Fruit fly (Drosophila melanogaster) whole organism, embryonic: ENCODE data around the gene Fer3HCH.

ENCODE experiments used
- Abd-B ChIP-seq: fragments of 200-800 bp; sonication (Bioruptor generic); optimal IDR thresholded peaks from 2 replicates; lab custom pipeline; 2018; ENCODE audit warnings: missing biosample characterization, mild to moderate bottlenecking, missing genetic modification characterization, moderate library complexity
- CG10321 ChIP-seq: fragments of 200-800 bp; sonication (Bioruptor generic); IDR thresholded peaks from 2 replicates; pipeline ENCODE4 v1.3.6; 2022; ENCODE audit warnings: missing biosample characterization, missing genetic modification characterization
- CG10431 ChIP-seq: fragments of 200-800 bp; sonication (Bioruptor generic); optimal IDR thresholded peaks from 3 replicates; lab custom pipeline; 2018; ENCODE audit warnings: missing biosample characterization, mild to moderate bottlenecking, missing genetic modification characterization
- CG12299 ChIP-seq: fragments of 200-800 bp; sonication (Bioruptor generic); optimal IDR thresholded peaks from 2 replicates; lab custom pipeline; 2018; ENCODE audit warnings: missing biosample characterization, mild to moderate bottlenecking, missing genetic modification characterization
- CG14667 ChIP-seq: fragments of 200-800 bp; sonication (Bioruptor generic); IDR thresholded peaks from 2 replicates; pipeline ENCODE4 v1.3.6; 2022; ENCODE audit warnings: missing biosample characterization, missing genetic modification characterization
- CG15073 ChIP-seq: fragments of 200-800 bp; sonication (Bioruptor generic); optimal IDR thresholded peaks from 2 replicates; lab custom pipeline; 2016; ENCODE audit warnings: missing biosample characterization, missing genetic modification characterization
- CG1602 ChIP-seq: fragments of 200-800 bp; sonication (Bioruptor generic); optimal IDR thresholded peaks from 3 replicates; lab custom pipeline; 2016; ENCODE audit warnings: missing biosample characterization, missing genetic modification characterization
- CG1603 ChIP-seq: fragments of 200-800 bp; sonication (Bioruptor generic); optimal IDR thresholded peaks from 2 replicates; lab custom pipeline; 2019; ENCODE audit warnings: missing biosample characterization, mild to moderate bottlenecking, missing genetic modification characterization, moderate library complexity
- CG17328 ChIP-seq: fragments of 200-800 bp; sonication (Bioruptor generic); IDR thresholded peaks from 2 replicates; pipeline ENCODE4 v1.3.6; 2022; ENCODE audit warnings: missing biosample characterization, missing genetic modification characterization
- CG17829 ChIP-seq: fragments of 200-800 bp; optimal IDR thresholded peaks from 2 replicates; lab custom pipeline; 2019; ENCODE audit warnings: missing biosample characterization, mild to moderate bottlenecking, missing genetic modification characterization, moderate library complexity
- CG1792 ChIP-seq: fragments of 200-800 bp; sonication (Bioruptor generic); optimal IDR thresholded peaks from 2 replicates; lab custom pipeline; 2016; ENCODE audit warnings: missing biosample characterization, missing genetic modification characterization
- CG2202 ChIP-seq: fragments of 200-800 bp; sonication (Bioruptor generic); optimal IDR thresholded peaks from 2 replicates; lab custom pipeline; 2018; ENCODE audit warnings: missing biosample characterization, mild to moderate bottlenecking, missing genetic modification characterization
- CG32772 ChIP-seq: fragments of 200-800 bp; sonication (Bioruptor generic); IDR thresholded peaks from 2 replicates; pipeline ENCODE4 v1.3.6; 2022; ENCODE audit warnings: missing biosample characterization, missing genetic modification characterization
- CG3838 ChIP-seq: fragments of 200-800 bp; sonication (Bioruptor generic); optimal IDR thresholded peaks from 3 replicates; lab custom pipeline; 2016; ENCODE audit warnings: missing biosample characterization, missing genetic modification characterization
- CG3995 ChIP-seq: fragments of 200-800 bp; sonication (Bioruptor generic); optimal IDR thresholded peaks from 3 replicates; lab custom pipeline; 2016; ENCODE audit warnings: missing biosample characterization, missing genetic modification characterization
- CG6175 ChIP-seq: fragments of 200-800 bp; sonication (Bioruptor generic); IDR thresholded peaks from 3 replicates; pipeline ENCODE4 v1.3.6; 2022; ENCODE audit warnings: missing biosample characterization, missing genetic modification characterization
- CG6683 ChIP-seq: fragments of 200-800 bp; sonication (Bioruptor generic); optimal IDR thresholded peaks from 2 replicates; lab custom pipeline; 2017; ENCODE audit warnings: missing biosample characterization, mild to moderate bottlenecking, missing genetic modification characterization, missing genetic modification reagents
- CG8478 ChIP-seq: fragments of >200 bp; optimal IDR thresholded peaks from 2 replicates; lab custom pipeline; 2018
- CHES-1-like ChIP-seq: fragments of 200-800 bp; sonication (Bioruptor generic); optimal IDR thresholded peaks from 2 replicates; lab custom pipeline; 2016; ENCODE audit warnings: missing biosample characterization, missing genetic modification characterization
- CTCF ChIP-seq: fragments of 200-800 bp; sonication (Bioruptor generic); optimal IDR thresholded peaks from 2 replicates; lab custom pipeline; 2017; ENCODE audit warnings: missing biosample characterization, mild to moderate bottlenecking, missing genetic modification characterization, moderate library complexity
- Chrac-16 ChIP-seq: fragments of 200-800 bp; sonication (Bioruptor generic); optimal IDR thresholded peaks from 3 replicates; lab custom pipeline; 2016; ENCODE audit warnings: missing biosample characterization, missing genetic modification characterization
- Dfd ChIP-seq, 2 experiments: fragments of >200 bp; optimal IDR thresholded peaks; 2 replicates each; lab custom pipeline; 2017; ENCODE audit warnings: missing biosample characterization in 2 of 2, missing genetic modification characterization in 2 of 2
- Dll ChIP-seq: fragments of 200-800 bp; sonication (Bioruptor generic); IDR thresholded peaks from 4 replicates; pipeline ENCODE4 v1.3.6; 2022; ENCODE audit warnings: missing biosample characterization, missing genetic modification characterization; ENCODE audit not compliant: partially characterized antibody
- HHEX ChIP-seq: fragments of 200-800 bp; sonication (Bioruptor generic); optimal IDR thresholded peaks from 3 replicates; lab custom pipeline; 2017; ENCODE audit warnings: missing biosample characterization, mild to moderate bottlenecking, missing genetic modification characterization, missing genetic modification reagents
- HLHmδ ChIP-seq: fragments of 200-800 bp; sonication (Bioruptor generic); optimal IDR thresholded peaks from 2 replicates; lab custom pipeline; 2018; ENCODE audit warnings: missing biosample characterization, mild to moderate bottlenecking, missing genetic modification characterization, moderate library complexity
- Hr39 ChIP-seq: fragments of >200 bp; optimal IDR thresholded peaks from 2 replicates; lab custom pipeline; 2017
- Jarid2 ChIP-seq: fragments of 200-800 bp; sonication (Bioruptor generic); optimal IDR thresholded peaks from 3 replicates; lab custom pipeline; 2017; ENCODE audit warnings: mild to moderate bottlenecking, missing biosample characterization, missing genetic modification reagents, missing genetic modification characterization
- Lpt ChIP-seq: fragments of >200 bp; optimal IDR thresholded peaks from 2 replicates; lab custom pipeline; 2018; ENCODE audit warnings: missing biosample characterization, missing genetic modification characterization
- NfI ChIP-seq: fragments of 200-800 bp; sonication (Bioruptor generic); optimal IDR thresholded peaks from 3 replicates; lab custom pipeline; 2018; ENCODE audit warnings: missing biosample characterization, mild to moderate bottlenecking, missing genetic modification characterization, moderate library complexity
- Pdp1 ChIP-seq, 2 experiments: fragments of 200-800 bp; sonication (Bioruptor generic); optimal IDR thresholded peaks; 3 replicates each; lab custom pipeline; 2016; ENCODE audit warnings: missing biosample characterization in 2 of 2, missing genetic modification characterization in 2 of 2, mild to moderate bottlenecking in 1 of 2, moderate library complexity in 1 of 2
- Usf ChIP-seq: fragments of 200-800 bp; sonication (Bioruptor generic); optimal IDR thresholded peaks from 2 replicates; lab custom pipeline; 2017; ENCODE audit warnings: missing genotype, missing biosample characterization, missing genetic modification characterization
- aop ChIP-seq: fragments of 200-800 bp; sonication (Bioruptor generic); IDR thresholded peaks from 2 replicates; pipeline ENCODE4 v1.3.6; 2022; ENCODE audit warnings: missing biosample characterization, missing genetic modification characterization
- bowl ChIP-seq: fragments of 200-800 bp; sonication (Bioruptor generic); IDR thresholded peaks from 2 replicates; pipeline ENCODE4 v1.3.6; 2022; ENCODE audit warnings: missing biosample characterization, missing genetic modification characterization
- corto ChIP-seq: fragments of 200-800 bp; sonication (Bioruptor generic); optimal IDR thresholded peaks from 2 replicates; lab custom pipeline; 2016; ENCODE audit warnings: missing biosample characterization, mild to moderate bottlenecking, missing genetic modification characterization, moderate library complexity
- crp ChIP-seq, 2 experiments: fragments of 200-800 bp; sonication (Bioruptor generic); optimal IDR thresholded peaks; 2 replicates in 1 of 2; 3 replicates in 1 of 2; lab custom pipeline; 2017; ENCODE audit warnings: missing biosample characterization in 2 of 2, missing genetic modification characterization in 2 of 2, mild to moderate bottlenecking in 1 of 2, moderate library complexity in 1 of 2
- dm ChIP-seq: fragments of 200-800 bp; sonication (Bioruptor generic); optimal IDR thresholded peaks from 3 replicates; lab custom pipeline; 2016; ENCODE audit warnings: missing biosample characterization, missing genetic modification characterization
- dysf ChIP-seq: fragments of 200-800 bp; sonication (Bioruptor generic); IDR thresholded peaks from 3 replicates; pipeline ENCODE4 v1.3.6; 2022; ENCODE audit warnings: missing biosample characterization, missing genetic modification characterization
- fd3F ChIP-seq: fragments of 200-800 bp; sonication (Bioruptor generic); optimal IDR thresholded peaks from 2 replicates; lab custom pipeline; 2018; ENCODE audit warnings: missing biosample characterization, mild to moderate bottlenecking, missing genetic modification characterization, moderate library complexity
- ftz-f1 ChIP-seq: fragments of 200-800 bp; sonication (Bioruptor generic); optimal IDR thresholded peaks from 2 replicates; lab custom pipeline; 2016; ENCODE audit warnings: missing biosample characterization, missing genetic modification characterization
- h ChIP-seq: fragments of >200 bp; optimal IDR thresholded peaks from 2 replicates; lab custom pipeline; 2017
- kah ChIP-seq: fragments of 200-800 bp; sonication (Bioruptor generic); optimal IDR thresholded peaks from 2 replicates; lab custom pipeline; 2018; ENCODE audit warnings: missing biosample characterization, mild to moderate bottlenecking, missing genetic modification characterization
- lab ChIP-seq: fragments of 200-800 bp; sonication (Bioruptor generic); optimal IDR thresholded peaks from 3 replicates; lab custom pipeline; 2017; ENCODE audit warnings: missing biosample characterization, missing genetic modification characterization, mild to moderate bottlenecking, moderate library complexity, missing genetic modification reagents
- lola ChIP-seq, 3 experiments: fragments of >200 bp in 2 of 3; fragments of 200-800 bp in 1 of 3; sonication (Bioruptor generic) in 1 of 3; optimal IDR thresholded peaks; 2 replicates each; lab custom pipeline; 2017 to 2019; ENCODE audit warnings: missing biosample characterization in 3 of 3, missing genetic modification characterization in 3 of 3, mild to moderate bottlenecking in 1 of 3, moderate library complexity in 1 of 3
- mam ChIP-seq: fragments of 200-800 bp; sonication (Bioruptor generic); optimal IDR thresholded peaks from 3 replicates; lab custom pipeline; 2016; ENCODE audit warnings: missing biosample characterization, missing genetic modification characterization
- oc ChIP-seq: fragments of 200-800 bp; sonication (Bioruptor generic); optimal IDR thresholded peaks from 2 replicates; lab custom pipeline; 2018; ENCODE audit warnings: missing biosample characterization, mild to moderate bottlenecking, missing genetic modification characterization, moderate library complexity
- repo ChIP-seq: fragments of 200-800 bp; sonication (Bioruptor generic); optimal IDR thresholded peaks from 2 replicates; lab custom pipeline; 2016; ENCODE audit warnings: missing biosample characterization, missing genetic modification characterization
- schlank ChIP-seq: fragments of 200-800 bp; sonication (Bioruptor generic); optimal IDR thresholded peaks from 2 replicates; lab custom pipeline; 2018; ENCODE audit warnings: missing biosample characterization, mild to moderate bottlenecking, missing genetic modification characterization
- seq ChIP-seq: fragments of 200-800 bp; sonication (Bioruptor generic); IDR thresholded peaks from 2 replicates; pipeline ENCODE4 v1.3.6; 2022; ENCODE audit warnings: missing biosample characterization, missing genetic modification characterization
- slp2 ChIP-seq: fragments of 200-800 bp; sonication (Bioruptor generic); optimal IDR thresholded peaks from 2 replicates; lab custom pipeline; 2016; ENCODE audit warnings: missing biosample characterization, missing genetic modification characterization
- sug ChIP-seq: fragments of 200-800 bp; optimal IDR thresholded peaks from 2 replicates; lab custom pipeline; 2019; ENCODE audit warnings: missing biosample characterization, mild to moderate bottlenecking, missing genetic modification characterization, moderate library complexity
- tgo ChIP-seq: fragments of 200-800 bp; sonication (Bioruptor generic); IDR thresholded peaks from 3 replicates; pipeline ENCODE4 v1.3.6; 2022; ENCODE audit warnings: missing biosample characterization, missing genetic modification characterization

Gene Fer3HCH

dm6 chrX:13136939-13137697, 29.1 kb upstream of the Fer3HCH start (continued):
- no peak for TF ChIP-seq HLHmδ (GFP tag; lab: Kevin White, UChicago)
- no peak for TF ChIP-seq CG12299
- peak; percentile 71 for TF ChIP-seq dysf (GFP tag; lab: Robert Waterston, UW)
- no peak for TF ChIP-seq Abd-B (GFP tag; lab: Kevin White, UChicago)
- TF ChIP-seq CG1602 (GFP tag; lab: Kevin White, UChicago) = no peak
- no peak for TF ChIP-seq CG15073 (GFP tag; lab: Kevin White, UChicago)
- no peak for TF ChIP-seq fd3F (GFP tag; lab: Kevin White, UChicago)
- TF ChIP-seq repo = no peak
- TF ChIP-seq Dll = no peak
- peak; percentile 16 for TF ChIP-seq CTCF (GFP tag; lab: Kevin White, UChicago)
- TF ChIP-seq lola (GFP tag; optimal IDR thresholded peaks at IDR 0.05; lab: Kevin White, UChicago) = no peak
- no peak for TF ChIP-seq CG3838 (GFP tag; lab: Kevin White, UChicago)
- peak; percentile 54 for TF ChIP-seq corto
- no peak for TF ChIP-seq slp2 (GFP tag; lab: Kevin White, UChicago)
- no peak for TF ChIP-seq sug (tag; lab: Kevin White, UChicago)
- TF ChIP-seq schlank (tag; lab: Kevin White, UChicago) = no peak
- TF ChIP-seq CG14667 (GFP tag; lab: Robert Waterston, UW) = peak; percentile 29; the same call in 1 of the 2 replicates
- peak; percentile 45 for TF ChIP-seq lab (GFP tag; lab: Kevin White, UChicago)
- peak; percentile 68 for TF ChIP-seq tgo (GFP tag; lab: Robert Waterston, UW)
- no peak for TF ChIP-seq mam
- TF ChIP-seq CG1603 = no peak
- TF ChIP-seq NfI = no peak
- no peak for TF ChIP-seq kah (GFP tag; lab: Kevin White, UChicago)
- TF ChIP-seq HHEX = peak; percentile 30
- TF ChIP-seq CG10431 (GFP tag; lab: Kevin White, UChicago) = no peak
- TF ChIP-seq CG8478 = no peak
- TF ChIP-seq CG6683 = no peak
- TF ChIP-seq dm (GFP tag; lab: Kevin White, UChicago) = no peak
- TF ChIP-seq aop (GFP tag; lab: Robert Waterston, UW) = peak; percentile 77
- TF ChIP-seq Pdp1 (GFP tag; optimal IDR thresholded peaks at IDR 0.05; lab: Kevin White, UChicago) = peak; percentile 13 to 45
- no peak for TF ChIP-seq Chrac-16 (GFP tag; lab: Kevin White, UChicago)
- TF ChIP-seq CG17829 (tag; lab: Kevin White, UChicago) = peak; percentile 39
- TF ChIP-seq bowl (GFP tag; lab: Robert Waterston, UW) = peak; percentile 76
- no peak for TF ChIP-seq h (lab: Kevin White, UChicago)
- TF ChIP-seq oc = peak; percentile 67
- TF ChIP-seq CHES-1-like (GFP tag; lab: Kevin White, UChicago) = no peak
- TF ChIP-seq CG1792 (GFP tag; lab: Kevin White, UChicago) = no peak
- TF ChIP-seq Dfd (GFP tag; optimal IDR thresholded peaks at IDR 0.05; lab: Kevin White, UChicago) = no peak
- peak; percentile 75 for TF ChIP-seq CG17328 (GFP tag; lab: Robert Waterston, UW)
- no peak for TF ChIP-seq CG10321 (GFP tag; lab: Robert Waterston, UW)
- no peak for TF ChIP-seq Usf
- TF ChIP-seq CG2202 = peak; percentile 20
- TF ChIP-seq Lpt (GFP tag; lab: Kevin White, UChicago) = no peak
- no peak for TF ChIP-seq Jarid2
- no peak for TF ChIP-seq CG3995 (GFP tag; lab: Kevin White, UChicago)
- peak; percentile 73; the same call in 1 of the 2 replicates for TF ChIP-seq CG32772
- no peak for TF ChIP-seq CG6175 (GFP tag; lab: Robert Waterston, UW)
- peak; percentile 67; the same call in 1 of the 2 replicates for TF ChIP-seq seq (GFP tag; lab: Robert Waterston, UW)
- no peak for TF ChIP-seq Hr39
- no peak for TF ChIP-seq crp (GFP tag; optimal IDR thresholded peaks at IDR 0.05; lab: Kevin White, UChicago)
- no peak for TF ChIP-seq ftz-f1 (GFP tag; lab: Kevin White, UChicago)
